Worm (Caenorhabditis elegans): ENCODE results near the gene flp-20.
A peak's percentile ranks its signal among the peaks of the same experiment; 100 is the strongest.

Gene flp-20

ce11 chrX:9300379-9300778 lies 49.3 kb downstream of the flp-20 start (continued):
- peak; percentile 49 for TF ChIP-seq aha-1 (tag)
- no peak for TF ChIP-seq ZK337.2 (GFP tag; IDR thresholded peaks at IDR 0.05)
- TF ChIP-seq F37D6.2 (tag; optimal IDR thresholded peaks at IDR 0.05): no peak
- TF ChIP-seq egl-43 (GFP tag; IDR thresholded peaks at IDR 0.05): no peak
- TF ChIP-seq attf-4 (tag; optimal IDR thresholded peaks at IDR 0.05): no peak
- no peak for TF ChIP-seq D1046.2 (GFP tag; IDR thresholded peaks at IDR 0.05)
- no peak for TF ChIP-seq ama-1 (optimal IDR thresholded peaks at IDR 0.05)

Data from whole organism, L4 larva.